Fruit fly (Drosophila melanogaster) whole organism, pupa: ENCODE results near the gene Ptp61F.

Experiments
- CG10348 ChIP-seq: fragments of 200-800 bp; sonication (Bioruptor generic); IDR thresholded peaks from 2 replicates; pipeline ENCODE4 v1.3.6; 2022; ENCODE audit warnings: missing biosample characterization, missing genetic modification characterization
- CG14655 ChIP-seq: fragments of 200-800 bp; sonication (Bioruptor generic); optimal IDR thresholded peaks from 3 replicates; lab custom pipeline; 2017; ENCODE audit warnings: mild to moderate bottlenecking, missing biosample characterization, missing genetic modification reagents, missing genetic modification characterization
- CG32121 ChIP-seq: fragments of 200-800 bp; sonication (Bioruptor generic); IDR thresholded peaks from 2 replicates; pipeline ENCODE4 v1.3.6; 2022; ENCODE audit warnings: missing biosample characterization, missing genetic modification characterization
- CG4496 ChIP-seq: fragments of 200-800 bp; sonication (Bioruptor generic); IDR thresholded peaks from 3 replicates; pipeline ENCODE4 v1.3.6; 2022; ENCODE audit warnings: missing biosample characterization, missing genetic modification characterization
- EcR ChIP-seq: fragments of 200-800 bp; sonication (Bioruptor generic); optimal IDR thresholded peaks from 3 replicates; lab custom pipeline; 2019; ENCODE audit warnings: missing biosample characterization, missing genetic modification characterization, mild to moderate bottlenecking, moderate library complexity, missing genetic modification reagents
- rn ChIP-seq: fragments of 200-800 bp; sonication (Bioruptor generic); IDR thresholded peaks from 2 replicates; pipeline ENCODE4 v1.3.6; 2022; ENCODE audit warnings: missing biosample characterization, missing genetic modification characterization

dm6 chr3L:1423371-1423770 is 51.7 kb downstream of the Ptp61F start, which contains the start of gene CG9173:
- TF ChIP-seq EcR (GFP tag; lab: Kevin White, UChicago) (no peak), CG14655 (GFP tag; lab: Kevin White, UChicago) (no peak), CG32121 (GFP tag; lab: Robert Waterston, UW) (no peak), rn (GFP tag; lab: Robert Waterston, UW) (no peak), CG4496 (GFP tag; lab: Robert Waterston, UW) (no peak), CG10348 (GFP tag; lab: Robert Waterston, UW) (no peak)
